Worm (Caenorhabditis elegans): ENCODE data around the gene phy-2.

The phy-2 gene

DNA sequence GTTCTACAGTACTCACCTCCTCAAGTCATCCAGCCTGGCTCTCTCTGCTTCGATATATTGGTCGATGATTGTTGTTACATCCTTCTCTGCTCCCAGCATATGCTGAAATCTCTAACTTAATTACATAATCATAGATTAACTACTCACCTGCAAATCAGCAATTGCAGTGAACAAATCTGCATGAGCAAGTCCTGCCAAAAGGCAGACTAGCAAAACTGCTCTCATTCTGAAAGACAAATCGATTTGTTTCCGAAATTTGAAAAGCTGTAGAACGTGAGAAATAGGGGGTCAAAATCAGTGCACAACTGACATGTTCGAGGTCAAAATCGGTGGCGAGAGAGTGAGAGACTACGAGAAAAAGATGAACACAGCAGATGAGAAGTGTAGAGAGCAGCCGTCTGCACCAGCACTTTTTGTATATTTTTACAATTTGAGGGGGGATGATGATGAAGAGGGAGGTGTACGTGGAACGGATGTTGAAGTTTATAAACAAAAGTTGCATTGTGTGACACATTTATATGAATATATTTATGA, at the start of gene phy-2:
Gene phy-2, minus strand, starts transcription at position 226 of the 534 bp plus-strand sequence.
- TF ChIP-seq lin-11 (tag; optimal IDR thresholded peaks at IDR 0.05) (no peak), unc-3 (GFP tag; conservative IDR thresholded peaks at IDR 0.05) (0 out of 2 replicates have a peak, but pooled peaks have one; percentile 10), unc-3 (tag; optimal IDR thresholded peaks at IDR 0.05) (no peak), hlh-8 (tag; optimal IDR thresholded peaks at IDR 0.05) (no peak), fax-1 (tag; optimal IDR thresholded peaks at IDR 0.05) (no peak), F13H6.1 (tag; optimal IDR thresholded peaks at IDR 0.05) (no peak), pat-9 (tag; optimal IDR thresholded peaks at IDR 0.05) (no peak), C38D4.7 (GFP tag; optimal IDR thresholded peaks at IDR 0.05) (no peak), mec-3 (tag; optimal IDR thresholded peaks at IDR 0.05; ENCODE audit: borderline replicate concordance) (no peak), nhr-232 (tag; optimal IDR thresholded peaks at IDR 0.05) (no peak), fkh-6 (tag; optimal IDR thresholded peaks at IDR 0.05) (no peak), C08G9.2 (tag; optimal IDR thresholded peaks at IDR 0.05) (no peak), unc-55 (GFP tag; optimal IDR thresholded peaks at IDR 0.05) (peak; percentile 2), ceh-34 (tag; optimal IDR thresholded peaks at IDR 0.05) (no peak)

- TF ChIP-seq hlh-13 (GFP tag; optimal IDR thresholded peaks at IDR 0.05) (no peak), odd-2 (tag; optimal IDR thresholded peaks at IDR 0.05) (no peak), che-1 (tag; optimal IDR thresholded peaks at IDR 0.05) (no peak), sdc-2 (tag; optimal IDR thresholded peaks at IDR 0.05) (no peak), ref-2 (tag; optimal IDR thresholded peaks at IDR 0.05) (no peak), ceh-34 (tag; optimal IDR thresholded peaks at IDR 0.05) (no peak), sox-2 (GFP tag; IDR thresholded peaks at IDR 0.05) (no peak), nhr-232 (tag; optimal IDR thresholded peaks at IDR 0.05) (no peak), zip-5 (tag; optimal IDR thresholded peaks at IDR 0.05) (no peak), ceh-45 (GFP tag; IDR thresholded peaks at IDR 0.05) (no peak), ztf-16 (tag; optimal IDR thresholded peaks at IDR 0.05) (no peak), tbx-2 (tag; optimal IDR thresholded peaks at IDR 0.05) (no peak)
Measured at ce11 chrIV:12261353-12261752, 45.6 kb upstream of the phy-2 start, which contains the start of gene sre-14. TSS of gene sre-14 (minus strand) at chrIV:12261453.

- TF ChIP-seq ceh-31 (tag; optimal IDR thresholded peaks at IDR 0.05) (peak; percentile 8), ceh-34 (tag; optimal IDR thresholded peaks at IDR 0.05) (peak; percentile 4), rnt-1 (tag; optimal IDR thresholded peaks at IDR 0.05) (no peak), unc-42 (tag; optimal IDR thresholded peaks at IDR 0.05) (peak; percentile 8), tbx-2 (tag; optimal IDR thresholded peaks at IDR 0.05) (peak; percentile 40)
Measured at ce11 chrIV:12259161-12259870, 43.5 kb upstream of the phy-2 start, which contains the start of gene Y39C12A.9. TSS of gene Y39C12A.9 (minus strand) at chrIV:12259211.

ce11 chrIV:12252579-12252978, 36.8 kb upstream of the phy-2 start, which contains the start of gene dnj-26:
TSS of gene dnj-26 (minus strand) at chrIV:12252679.
- no peak for TF ChIP-seq ztf-16 (tag; optimal IDR thresholded peaks at IDR 0.05)
- TF ChIP-seq npax-4 (tag; optimal IDR thresholded peaks at IDR 0.05): no peak
- no peak for TF ChIP-seq ceh-2 (tag; optimal IDR thresholded peaks at IDR 0.05)
- no peak for TF ChIP-seq hlh-13 (GFP tag; optimal IDR thresholded peaks at IDR 0.05)
- no peak for TF ChIP-seq gmeb-2 (tag; optimal IDR thresholded peaks at IDR 0.05)

ce11 chrIV:12244706-12245105, 28.9 kb upstream of the phy-2 start, which contains the start of gene sre-15:
TSS of gene sre-15 (minus strand) at chrIV:12244806.
- TF ChIP-seq mec-3 (tag; optimal IDR thresholded peaks at IDR 0.05; ENCODE audit: borderline replicate concordance) (no peak), sox-4 (tag; optimal IDR thresholded peaks at IDR 0.05) (no peak), ztf-16 (tag; optimal IDR thresholded peaks at IDR 0.05) (no peak), dmd-4 (tag; optimal IDR thresholded peaks at IDR 0.05; ENCODE audit: borderline replicate concordance) (no peak), npax-4 (tag; optimal IDR thresholded peaks at IDR 0.05) (no peak), pqm-1 (tag; optimal IDR thresholded peaks at IDR 0.05) (no peak), pros-1 (tag; optimal IDR thresholded peaks at IDR 0.05) (no peak), unc-55 (GFP tag; optimal IDR thresholded peaks at IDR 0.05) (no peak), ahr-1 (tag; optimal IDR thresholded peaks at IDR 0.05) (no peak), sox-2 (GFP tag; IDR thresholded peaks at IDR 0.05) (no peak), syd-9 (tag; optimal IDR thresholded peaks at IDR 0.05) (no peak), ets-4 (tag; optimal IDR thresholded peaks at IDR 0.05) (no peak), elt-4 (tag; optimal IDR thresholded peaks at IDR 0.05) (no peak), che-1 (tag; optimal IDR thresholded peaks at IDR 0.05) (no peak), nhr-232 (tag; optimal IDR thresholded peaks at IDR 0.05) (no peak), ref-2 (tag; optimal IDR thresholded peaks at IDR 0.05) (no peak), ceh-24 (tag; optimal IDR thresholded peaks at IDR 0.05) (no peak), K02D7.2 (tag; optimal IDR thresholded peaks at IDR 0.05) (no peak), ama-1 (optimal IDR thresholded peaks at IDR 0.05) (no peak)

Data from whole organism, late embryonic.